Fruit fly (Drosophila melanogaster): ENCODE data around the gene pira.
A peak's percentile ranks its signal among the peaks of the same experiment; 100 is the strongest.

pira gene

dm6 chrX:12735478-12736428 is 27.7 kb downstream of the pira start (continued):
- TF ChIP-seq CG6854 (GFP tag; optimal IDR thresholded peaks at IDR 0.05) = peak; percentile 93
- TF ChIP-seq Bteb2 (GFP tag; optimal IDR thresholded peaks at IDR 0.05) = peak; percentile 91
- peak; percentile 90 for TF ChIP-seq trh (GFP tag; optimal IDR thresholded peaks at IDR 0.05)
- TF ChIP-seq CG7839 (tag; optimal IDR thresholded peaks at IDR 0.05) = peak; percentile 98
- peak; percentile 94 for TF ChIP-seq HLH54F (GFP tag; optimal IDR thresholded peaks at IDR 0.05)
- TF ChIP-seq Dfd (GFP tag; optimal IDR thresholded peaks at IDR 0.05) = no peak
- no peak for TF ChIP-seq HLH4C (GFP tag; IDR thresholded peaks at IDR 0.05; ENCODE audit: partially characterized antibody)
- TF ChIP-seq Max (GFP tag; optimal IDR thresholded peaks at IDR 0.05) = peak; percentile 96
- peak; percentile 79 for TF ChIP-seq gcm2 (GFP tag; optimal IDR thresholded peaks at IDR 0.05)
- TF ChIP-seq Gsc (GFP tag; IDR thresholded peaks at IDR 0.05) = no peak
- TF ChIP-seq Lpt (GFP tag; optimal IDR thresholded peaks at IDR 0.05) = no peak
- no peak for TF ChIP-seq CG13287 (GFP tag; IDR thresholded peaks at IDR 0.05; ENCODE audit: partially characterized antibody)
- TF ChIP-seq gfzf (GFP tag; optimal IDR thresholded peaks at IDR 0.05) = no peak
- peak; percentile 73; the same call in 1 of the 2 replicates for TF ChIP-seq CG14667 (GFP tag; IDR thresholded peaks at IDR 0.05)
- TF ChIP-seq ranshi (GFP tag; IDR thresholded peaks at IDR 0.05) = peak; percentile 68; the same call in 1 of the 2 replicates
- peak; percentile 95 for TF ChIP-seq CG8924 (tag; optimal IDR thresholded peaks at IDR 0.05)
- peak; percentile 53; the same call in 1 of the 2 replicates for TF ChIP-seq NFAT (GFP tag; IDR thresholded peaks at IDR 0.05)
- peak; percentile 76 for TF ChIP-seq NC2α (GFP tag; optimal IDR thresholded peaks at IDR 0.05)
- peak; percentile 94 for TF ChIP-seq CG10147 (GFP tag; optimal IDR thresholded peaks at IDR 0.05)
- peak; percentile 89 for TF ChIP-seq CG17359 (tag; optimal IDR thresholded peaks at IDR 0.05)
- TF ChIP-seq CG11695 (GFP tag; IDR thresholded peaks at IDR 0.05) = peak; percentile 87
- TF ChIP-seq repo (GFP tag; optimal IDR thresholded peaks at IDR 0.05) = peak; percentile 83
- TF ChIP-seq B-H1 (GFP tag; IDR thresholded peaks at IDR 0.05) = peak; percentile 73
- peak; percentile 93 for TF ChIP-seq odd (GFP tag; optimal IDR thresholded peaks at IDR 0.05)
- peak; percentile 96 for TF ChIP-seq Hr3 (GFP tag; optimal IDR thresholded peaks at IDR 0.05)
- TF ChIP-seq amos (GFP tag; IDR thresholded peaks at IDR 0.05; ENCODE audit: partially characterized antibody) = no peak; the same call in 1 of the 2 replicates
- TF ChIP-seq ftz-f1 (GFP tag; optimal IDR thresholded peaks at IDR 0.05) = no peak
- peak; percentile 67 for TF ChIP-seq CG11247 (GFP tag; IDR thresholded peaks at IDR 0.05)
- peak; percentile 74 for TF ChIP-seq B-H2 (GFP tag; optimal IDR thresholded peaks at IDR 0.05)
- TF ChIP-seq chm (GFP tag; IDR thresholded peaks at IDR 0.05) = no peak; the same call in none of the 2 replicates
- peak; percentile 97 for TF ChIP-seq abd-A (tag; optimal IDR thresholded peaks at IDR 0.05)
- TF ChIP-seq CG9797 (GFP tag; optimal IDR thresholded peaks at IDR 0.05) = peak; percentile 22
- TF ChIP-seq ttk (GFP tag; IDR thresholded peaks at IDR 0.05) = peak; percentile 68; the same call in 1 of the 2 replicates
- TF ChIP-seq E2f1 (GFP tag; IDR thresholded peaks at IDR 0.05) = peak; percentile 66
- peak; percentile 46 for TF ChIP-seq CG8765 (GFP tag; IDR thresholded peaks at IDR 0.05)
- TF ChIP-seq MBD-R2 (GFP tag; IDR thresholded peaks at IDR 0.05) = peak; percentile 57
- TF ChIP-seq Nf-YC (tag; optimal IDR thresholded peaks at IDR 0.05) = peak; percentile 81
- TF ChIP-seq CG31441 (GFP tag; IDR thresholded peaks at IDR 0.05) = peak; percentile 87
- peak; percentile 89 for TF ChIP-seq salm (tag; optimal IDR thresholded peaks at IDR 0.05)
- TF ChIP-seq ken (GFP tag; IDR thresholded peaks at IDR 0.05) = peak; percentile 76
- TF ChIP-seq CG4328 (GFP tag; optimal IDR thresholded peaks at IDR 0.05) = peak; percentile 93
- peak; percentile 54; the same call in 1 of the 2 replicates for TF ChIP-seq ham (GFP tag; IDR thresholded peaks at IDR 0.05)
- peak; percentile 51; the same call in 1 of the 2 replicates for TF ChIP-seq CG17612 (GFP tag; IDR thresholded peaks at IDR 0.05)
- TF ChIP-seq kay (GFP tag; optimal IDR thresholded peaks at IDR 0.05) = peak; percentile 87
- TF ChIP-seq CG4820 (GFP tag; optimal IDR thresholded peaks at IDR 0.05) = peak; percentile 95
- peak; percentile 92 for TF ChIP-seq CG15696 (tag; optimal IDR thresholded peaks at IDR 0.05)
- TF ChIP-seq cwo (GFP tag; optimal IDR thresholded peaks at IDR 0.05) = peak; percentile 84
- peak; percentile 79 for TF ChIP-seq rib (GFP tag; IDR thresholded peaks at IDR 0.05)
- no peak for TF ChIP-seq CG6791 (GFP tag; IDR thresholded peaks at IDR 0.05; ENCODE audit: partially characterized antibody)

All from whole organism, embryonic.